Fruit fly (Drosophila melanogaster): ENCODE data around the gene CG31087.
A peak's percentile ranks its signal among the peaks of the same experiment; 100 is the strongest.

DNA sequence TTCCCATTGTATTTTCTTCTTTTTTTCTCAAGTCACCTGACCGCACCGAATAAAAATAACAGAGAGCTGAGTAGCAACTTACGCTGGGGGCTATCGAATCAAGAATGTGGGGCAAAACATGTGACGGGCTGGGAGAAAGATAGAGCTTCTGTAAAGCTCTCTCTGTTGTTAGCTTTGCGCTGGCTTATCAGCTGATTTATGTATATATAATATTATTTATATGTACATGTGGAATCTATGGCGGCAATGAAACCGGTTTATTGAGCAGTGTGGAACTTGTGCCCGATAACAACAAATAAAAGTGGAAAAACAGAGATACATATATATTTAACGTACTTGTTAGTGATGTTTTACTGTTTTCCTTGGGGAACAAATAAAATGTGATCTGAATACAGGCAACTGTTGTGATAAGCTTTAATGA, 20.8 kb downstream of the CG31087 start, which contains the start of gene CG31098:
- TF ChIP-seq gl (tag; optimal IDR thresholded peaks at IDR 0.05), result no peak
- TF ChIP-seq EcR (GFP tag; optimal IDR thresholded peaks at IDR 0.05), result no peak
- peak; percentile 37 for TF ChIP-seq Pif1B (GFP tag; optimal IDR thresholded peaks at IDR 0.05)
- no peak for TF ChIP-seq CG10348 (GFP tag; IDR thresholded peaks at IDR 0.05)
- no peak for TF ChIP-seq fd96Ca (GFP tag; IDR thresholded peaks at IDR 0.05)

Data from whole organism, pupa.